Worm (Caenorhabditis elegans) whole organism, young adult: ENCODE measurements around the gene T02D1.9.

Source experiments
- ztf-6 ChIP-seq: fragments of 200-800 bp; sonication (Bioruptor generic); IDR thresholded peaks from 2 replicates; pipeline ENCODE4 v1.3.6; 2022; ENCODE audit warnings: missing genetic modification reagents, missing genetic modification characterization, missing compliant biosample characterization

The T02D1.9 gene

DNA sequence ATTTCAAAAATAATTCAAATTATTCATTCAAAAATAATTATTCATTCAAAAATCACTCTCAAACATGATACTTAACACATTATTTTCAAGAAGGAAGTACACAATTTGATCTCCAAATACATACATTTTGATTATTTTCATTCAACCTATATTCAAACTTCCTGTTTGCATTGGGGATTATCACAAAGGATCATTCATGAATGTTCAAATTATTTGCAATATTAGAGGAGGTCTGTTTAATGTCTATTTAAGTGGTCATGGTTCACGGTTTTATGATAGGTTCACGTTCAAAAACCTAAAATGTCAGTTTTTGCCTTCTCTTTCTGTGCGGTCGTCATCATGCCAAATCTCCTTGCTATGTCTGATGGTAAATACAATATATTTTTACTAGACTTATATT is 46.2 kb downstream of the T02D1.9 start, which contains the start of gene clec-202:
Gene clec-202, plus strand, starts transcription at position 301 of the 400 bp plus-strand sequence.
- no peak for TF ChIP-seq ztf-6 (GFP tag; lab: Robert Waterston, UW)
